Worm (Caenorhabditis elegans) whole organism, late embryonic: ENCODE data around the gene nhr-148.
"Not testable (repeated sequence)": the region's sequence is repeated elsewhere in the genome, so short reads cannot be mapped to it uniquely, and the experiment has no call there.

Experiments
- C08G9.2 ChIP-seq: sonication (generic microtip); optimal IDR thresholded peaks from 2 replicates; lab custom pipeline; 2016; ENCODE audit warnings: mild to moderate bottlenecking, missing genetic modification characterization, moderate library complexity, missing compliant biosample characterization
- C38D4.7 ChIP-seq: fragments of 200-800 bp; sonication (Bioruptor generic); optimal IDR thresholded peaks from 2 replicates; lab custom pipeline; 2018; ENCODE audit warnings: mild to moderate bottlenecking, missing genetic modification characterization, moderate library complexity, missing compliant biosample characterization
- F13H6.1 ChIP-seq: sonication (generic microtip); optimal IDR thresholded peaks from 2 replicates; lab custom pipeline; 2016; ENCODE audit warnings: missing genetic modification characterization, missing compliant biosample characterization
- K09A11.1 ChIP-seq: sonication (generic microtip); optimal IDR thresholded peaks from 2 replicates; lab custom pipeline; 2017; ENCODE audit warnings: antibody characterized with exemption, mild to moderate bottlenecking, missing genetic modification characterization, missing compliant biosample characterization; ENCODE audit not compliant: insufficient read depth
- Y22D7AL.16 ChIP-seq: sonication (generic microtip); optimal IDR thresholded peaks from 2 replicates; lab custom pipeline; 2016; ENCODE audit warnings: missing genetic modification characterization, missing compliant biosample characterization
- ahr-1 ChIP-seq: sonication (generic microtip); optimal IDR thresholded peaks from 2 replicates; lab custom pipeline; 2016; ENCODE audit warnings: missing genetic modification characterization, missing compliant biosample characterization
- ceh-14 ChIP-seq: sonication (generic microtip); optimal IDR thresholded peaks from 2 replicates; lab custom pipeline; 2016; ENCODE audit warnings: missing genotype, missing genetic modification characterization, missing compliant biosample characterization
- ceh-2 ChIP-seq: sonication (generic microtip); optimal IDR thresholded peaks from 2 replicates; lab custom pipeline; 2016; ENCODE audit warnings: missing genotype, missing genetic modification characterization, missing compliant biosample characterization
- ceh-24 ChIP-seq: sonication (generic microtip); optimal IDR thresholded peaks from 2 replicates; lab custom pipeline; 2016; ENCODE audit warnings: mild to moderate bottlenecking, missing genetic modification characterization, missing compliant biosample characterization
- ceh-31 ChIP-seq: sonication (generic microtip); optimal IDR thresholded peaks from 2 replicates; lab custom pipeline; 2016; ENCODE audit warnings: missing genetic modification characterization, missing compliant biosample characterization
- ceh-34 ChIP-seq: sonication (generic microtip); optimal IDR thresholded peaks from 2 replicates; lab custom pipeline; 2016; ENCODE audit warnings: mild to moderate bottlenecking, missing genetic modification characterization, missing compliant biosample characterization
- ceh-45 ChIP-seq: fragments of 200-800 bp; sonication (Bioruptor generic); IDR thresholded peaks from 2 replicates; pipeline ENCODE4 v1.3.6; 2022; ENCODE audit warnings: missing genetic modification reagents, missing genetic modification characterization, missing compliant biosample characterization
- ceh-48 ChIP-seq: sonication (generic microtip); optimal IDR thresholded peaks from 2 replicates; lab custom pipeline; 2016; ENCODE audit warnings: missing genetic modification characterization, inconsistent platforms, missing compliant biosample characterization
- che-1 ChIP-seq: sonication (generic microtip); optimal IDR thresholded peaks from 2 replicates; lab custom pipeline; 2016; ENCODE audit warnings: mild to moderate bottlenecking, missing genetic modification characterization, missing compliant biosample characterization
- dve-1 ChIP-seq: sonication (generic microtip); optimal IDR thresholded peaks from 2 replicates; lab custom pipeline; 2017; ENCODE audit warnings: antibody characterized with exemption, mild to moderate bottlenecking, missing genetic modification characterization, missing compliant biosample characterization
- elt-2 ChIP-seq: sonication (generic microtip); optimal IDR thresholded peaks from 2 replicates; lab custom pipeline; 2016; ENCODE audit warnings: missing genetic modification reagents, missing genetic modification characterization, missing compliant biosample characterization
- hlh-15 ChIP-seq: sonication (generic microtip); optimal IDR thresholded peaks from 2 replicates; lab custom pipeline; 2016; ENCODE audit warnings: missing genetic modification characterization, missing compliant biosample characterization
- hlh-8 ChIP-seq: sonication (generic microtip); optimal IDR thresholded peaks from 2 replicates; lab custom pipeline; 2016; ENCODE audit warnings: missing genotype, missing genetic modification characterization, missing compliant biosample characterization
- lin-11 ChIP-seq: fragments of 200-800 bp; sonication (Bioruptor generic); optimal IDR thresholded peaks from 2 replicates; lab custom pipeline; 2018; ENCODE audit warnings: mild to moderate bottlenecking, missing genetic modification characterization, missing compliant biosample characterization
- mec-3 ChIP-seq: sonication (generic microtip); optimal IDR thresholded peaks from 2 replicates; lab custom pipeline; 2016; ENCODE audit warnings: borderline replicate concordance, missing genetic modification characterization, missing compliant biosample characterization
- nhr-11 ChIP-seq: fragments of 150-350 bp; optimal IDR thresholded peaks from 2 replicates; lab custom pipeline; 2014; ENCODE audit warnings: missing biosample characterization, missing genetic modification characterization
- nhr-232 ChIP-seq: sonication (generic microtip); optimal IDR thresholded peaks from 2 replicates; lab custom pipeline; 2016; ENCODE audit warnings: missing genetic modification characterization, missing compliant biosample characterization
- npax-4 ChIP-seq: sonication (generic microtip); optimal IDR thresholded peaks from 2 replicates; lab custom pipeline; 2016; ENCODE audit warnings: missing genetic modification characterization, missing compliant biosample characterization
- pax-1 ChIP-seq: fragments of 150-350 bp; optimal IDR thresholded peaks from 2 replicates; lab custom pipeline; 2014; ENCODE audit warnings: missing biosample characterization, missing genetic modification characterization
- pha-2 ChIP-seq: sonication (generic microtip); optimal IDR thresholded peaks from 2 replicates; lab custom pipeline; 2017; ENCODE audit warnings: mild to moderate bottlenecking, missing genetic modification characterization, missing compliant biosample characterization
- pqm-1 ChIP-seq: sonication (generic microtip); optimal IDR thresholded peaks from 2 replicates; lab custom pipeline; 2016; ENCODE audit warnings: missing genetic modification characterization, missing compliant biosample characterization
- pros-1 ChIP-seq: fragments of 150-350 bp; optimal IDR thresholded peaks from 2 replicates; lab custom pipeline; 2014; ENCODE audit warnings: missing biosample characterization, missing genetic modification reagents, missing genetic modification characterization
- ref-2 ChIP-seq: sonication (generic microtip); optimal IDR thresholded peaks from 2 replicates; lab custom pipeline; 2016; ENCODE audit warnings: missing genetic modification characterization, missing compliant biosample characterization
- rnt-1 ChIP-seq: sonication (generic microtip); optimal IDR thresholded peaks from 2 replicates; lab custom pipeline; 2016; ENCODE audit warnings: missing genetic modification characterization, missing compliant biosample characterization
- sdc-2 ChIP-seq: sonication (generic microtip); optimal IDR thresholded peaks from 2 replicates; lab custom pipeline; 2016; ENCODE audit warnings: missing genotype, missing genetic modification characterization, missing compliant biosample characterization
- syd-9 ChIP-seq: sonication (generic microtip); optimal IDR thresholded peaks from 2 replicates; lab custom pipeline; 2016; ENCODE audit warnings: mild to moderate bottlenecking, missing genetic modification characterization, moderate library complexity, missing compliant biosample characterization
- ttx-3 ChIP-seq: sonication (generic microtip); optimal IDR thresholded peaks from 2 replicates; lab custom pipeline; 2016; ENCODE audit warnings: missing genetic modification reagents, missing genetic modification characterization, missing compliant biosample characterization
- unc-3 ChIP-seq, 2 experiments: fragments of 200-800 bp in 1 of 2; sonication (Bioruptor generic) in 1 of 2; sonication (generic microtip) in 1 of 2; conservative IDR thresholded peaks in 1 of 2; optimal IDR thresholded peaks in 1 of 2; 2 replicates each; pipeline versions ENCODE4 v1.3.6 to Lab custom; 2016 to 2022; ENCODE audit warnings: missing compliant biosample characterization in 2 of 2, missing genetic modification characterization in 2 of 2, missing genetic modification reagents in 1 of 2
- unc-55 ChIP-seq: sonication (generic microtip); optimal IDR thresholded peaks from 2 replicates; lab custom pipeline; 2017; ENCODE audit warnings: missing biosample characterization, missing genetic modification reagents, missing genetic modification characterization
- unc-86 ChIP-seq: sonication (generic microtip); optimal IDR thresholded peaks from 2 replicates; lab custom pipeline; 2016; ENCODE audit warnings: missing genetic modification characterization, missing compliant biosample characterization
- zip-5 ChIP-seq: sonication (generic microtip); optimal IDR thresholded peaks from 2 replicates; lab custom pipeline; 2016; ENCODE audit warnings: missing genetic modification characterization, missing compliant biosample characterization

The nhr-148 gene

ce11 chrV:7341942-7342341 is at the start of gene nhr-148, which contains the start of gene nhr-263:
Gene nhr-148 (plus strand): TSS chrV:7342156.
Gene nhr-263 (minus strand): TSS chrV:7342042.
- TF ChIP-seq ceh-24 (tag; lab: Kevin White, UChicago) (no peak), pros-1 (tag; lab: Kevin White, UChicago) (no peak), ceh-2 (tag; lab: Kevin White, UChicago) (no peak), nhr-11 (tag; lab: Kevin White, UChicago) (no peak), pqm-1 (tag; lab: Kevin White, UChicago) (no peak), elt-2 (no peak), nhr-232 (no peak), zip-5 (no peak), rnt-1 (no peak), hlh-8 (tag; lab: Kevin White, UChicago) (no peak)
- TF ChIP-seq, all 69 proteins: peak for 0

- TF ChIP-seq ref-2 (tag; lab: Kevin White, UChicago) = no peak
- TF ChIP-seq, all 69 proteins: peak for 0
Observed at ce11 chrV:7295270-7295669, 46.7 kb upstream of the nhr-148 start, which contains the start of gene F07G11.4. Gene F07G11.4 (minus strand): TSS chrV:7295370.

- TF ChIP-seq unc-3 (GFP tag; conservative IDR thresholded peaks at IDR 0.05; lab: Robert Waterston, UW) = no peak
- TF ChIP-seq unc-3 (tag; optimal IDR thresholded peaks at IDR 0.05; lab: Kevin White, UChicago) = no peak
- TF ChIP-seq ceh-34 = no peak
- TF ChIP-seq hlh-15 = no peak
- no peak for TF ChIP-seq unc-55 (GFP tag; lab: Kevin White, UChicago)
- no peak for TF ChIP-seq ahr-1 (tag; lab: Kevin White, UChicago)
- no peak for TF ChIP-seq F13H6.1 (tag; lab: Kevin White, UChicago)
- TF ChIP-seq hlh-8 (tag; lab: Kevin White, UChicago) = no peak
- TF ChIP-seq C38D4.7 = no peak
- TF ChIP-seq ceh-14 = no peak
- TF ChIP-seq ceh-31 = no peak
- no peak for TF ChIP-seq sdc-2 (tag; lab: Kevin White, UChicago)
- TF ChIP-seq unc-86 (tag; lab: Kevin White, UChicago) = no peak
- TF ChIP-seq C08G9.2 (tag; lab: Kevin White, UChicago) = no peak
- no peak for TF ChIP-seq mec-3
- no peak for TF ChIP-seq syd-9 (tag; lab: Kevin White, UChicago)
Observed at ce11 chrV:7297263-7297662, 44.7 kb upstream of the nhr-148 start, which contains the start of gene srj-32. Gene srj-32 (minus strand): TSS chrV:7297363.

- TF ChIP-seq dve-1 (tag; lab: Kevin White, UChicago) = no peak
- no peak for TF ChIP-seq ceh-2 (tag; lab: Kevin White, UChicago)
- TF ChIP-seq Y22D7AL.16 (tag; lab: Kevin White, UChicago) = no peak
- no peak for TF ChIP-seq unc-55 (GFP tag; lab: Kevin White, UChicago)
- TF ChIP-seq ceh-48 (tag; lab: Kevin White, UChicago) = no peak
- TF ChIP-seq ceh-14 = no peak
- no peak for TF ChIP-seq F13H6.1 (tag; lab: Kevin White, UChicago)
- no peak for TF ChIP-seq mec-3
- no peak for TF ChIP-seq pax-1 (tag; lab: Kevin White, UChicago)
- no peak for TF ChIP-seq C38D4.7
- TF ChIP-seq npax-4 (tag; lab: Kevin White, UChicago) = no peak
- TF ChIP-seq lin-11 (tag; lab: Kevin White, UChicago) = no peak
- TF ChIP-seq nhr-232 = no peak
- no peak for TF ChIP-seq ceh-31
Observed at ce11 chrV:7298463-7298862, 43.5 kb upstream of the nhr-148 start, which contains the start of gene F07G11.3. Gene F07G11.3 (plus strand): TSS chrV:7298763.

ce11 chrV:7304506-7304905 is 37.5 kb upstream of the nhr-148 start, which contains the start of gene F07G11.2:
Gene F07G11.2 (plus strand): TSS chrV:7304806.
- not testable (repeated sequence) for TF ChIP-seq ceh-34, rnt-1, che-1

- TF ChIP-seq ceh-45 (GFP tag; lab: Robert Waterston, UW) (no peak), pha-2 (tag; lab: Kevin White, UChicago) (no peak), ceh-31 (no peak), ttx-3 (tag; lab: Kevin White, UChicago) (no peak), K09A11.1 (tag; lab: Kevin White, UChicago) (no peak), ceh-2 (tag; lab: Kevin White, UChicago) (no peak), pros-1 (tag; lab: Kevin White, UChicago) (no peak)
Observed at ce11 chrV:7307089-7307488, 34.9 kb upstream of the nhr-148 start, which contains the start of gene F07G11.1. Gene F07G11.1 (plus strand): TSS chrV:7307389.
